Worm (Caenorhabditis elegans): ENCODE measurements around the gene F21C10.9.

F21C10.9 gene

ce11 chrV:9108219-9108618 lies 9.7 kb upstream of the F21C10.9 start, which contains the start of gene F21C10.18:
F21C10.18 (plus strand) TSS chrV:9108519.
- TF ChIP-seq cebp-1 (GFP tag; IDR thresholded peaks at IDR 0.05) (no peak), cebp-1 (tag; optimal IDR thresholded peaks at IDR 0.05) (no peak), Y56A3A.18 (GFP tag; IDR thresholded peaks at IDR 0.05) (no peak), tlf-1 (GFP tag; optimal IDR thresholded peaks at IDR 0.05) (no peak), sea-2 (GFP tag; IDR thresholded peaks at IDR 0.05) (no peak), rcor-1 (GFP tag; IDR thresholded peaks at IDR 0.05) (no peak), nhr-179 (tag; optimal IDR thresholded peaks at IDR 0.05) (no peak)

- TF ChIP-seq dox-1 (GFP tag; IDR thresholded peaks at IDR 0.05) (no peak), atf-7 (tag; optimal IDR thresholded peaks at IDR 0.05) (no peak), pha-4 (tag; optimal IDR thresholded peaks at IDR 0.05) (no peak), rcor-1 (GFP tag; IDR thresholded peaks at IDR 0.05) (no peak), rpc-1 (optimal IDR thresholded peaks at IDR 0.05) (no peak), rpc-1 (tag; optimal IDR thresholded peaks at IDR 0.05) (no peak)
Measured at ce11 chrV:9101062-9101461, 2.6 kb upstream of the F21C10.9 start, which contains the start of gene frpr-6. frpr-6 (minus strand) TSS chrV:9101162.

DNA sequence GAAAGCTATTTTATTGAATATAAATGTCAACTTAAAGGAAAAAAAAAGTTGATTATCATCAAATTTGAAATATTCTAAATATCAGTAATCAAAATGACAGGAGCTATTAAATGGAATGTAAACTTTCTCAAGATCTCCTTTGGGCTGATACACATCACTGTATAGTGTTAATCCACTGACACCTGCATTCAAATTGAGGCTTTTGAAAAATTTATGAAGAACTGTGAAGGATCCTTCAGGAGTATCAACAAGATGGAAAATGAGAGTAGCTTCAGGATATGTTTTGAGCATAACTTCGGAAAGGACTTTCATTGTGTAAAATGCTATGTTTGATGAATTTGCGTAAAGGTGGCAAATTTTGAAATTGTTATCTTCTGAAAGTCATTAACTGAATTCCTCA lies 1.3 kb downstream of the F21C10.9 start:
- 0 out of 2 replicates have a peak, but pooled peaks have one; percentile 35 for TF ChIP-seq Y79H2A.3 (GFP tag; conservative IDR thresholded peaks at IDR 0.05)
- peak; percentile 27; the same call in 1 of the 2 replicates for TF ChIP-seq B0336.3 (GFP tag; IDR thresholded peaks at IDR 0.05)
- 0 out of 2 replicates have a peak, but pooled peaks have one; percentile 27 for TF ChIP-seq ekl-4 (GFP tag; IDR thresholded peaks at IDR 0.05)
- TF ChIP-seq ama-1 (optimal IDR thresholded peaks at IDR 0.05): peak; percentile 38
- TF ChIP-seq ama-1 (GFP tag; optimal IDR thresholded peaks at IDR 0.05): no peak
- no peak for TF ChIP-seq unc-130 (GFP tag; optimal IDR thresholded peaks at IDR 0.05)
- TF ChIP-seq zim-3 (tag; optimal IDR thresholded peaks at IDR 0.05): no peak
- TF ChIP-seq rpc-1 (optimal IDR thresholded peaks at IDR 0.05): no peak
- no peak for TF ChIP-seq rpc-1 (tag; optimal IDR thresholded peaks at IDR 0.05)
- TF ChIP-seq nfyb-1 (GFP tag; IDR thresholded peaks at IDR 0.05): peak; percentile 28; the same call in 1 of the 2 replicates
- TF ChIP-seq B0035.1 (tag; optimal IDR thresholded peaks at IDR 0.05): no peak
- TF ChIP-seq cebp-1 (GFP tag; IDR thresholded peaks at IDR 0.05): no peak
- peak; percentile 57 for TF ChIP-seq cebp-1 (tag; optimal IDR thresholded peaks at IDR 0.05)
- 0 out of 2 replicates have a peak, but pooled peaks have one; percentile 11 for TF ChIP-seq C06A6.2 (GFP tag; conservative IDR thresholded peaks at IDR 0.05)
- peak; percentile 63 for TF ChIP-seq pha-4 (tag; optimal IDR thresholded peaks at IDR 0.05)
- peak; percentile 12 for TF ChIP-seq tbp1 (GFP tag; optimal IDR thresholded peaks at IDR 0.05)
- TF ChIP-seq Y53G8AR.9 (GFP tag; conservative IDR thresholded peaks at IDR 0.05): peak; percentile 38; the same call in 1 of the 2 replicates
- TF ChIP-seq tlf-1 (GFP tag; optimal IDR thresholded peaks at IDR 0.05): peak; percentile 14
- TF ChIP-seq hsf-1 (GFP tag; IDR thresholded peaks at IDR 0.05): peak; percentile 20; the same call in 1 of the 2 replicates

DNA sequence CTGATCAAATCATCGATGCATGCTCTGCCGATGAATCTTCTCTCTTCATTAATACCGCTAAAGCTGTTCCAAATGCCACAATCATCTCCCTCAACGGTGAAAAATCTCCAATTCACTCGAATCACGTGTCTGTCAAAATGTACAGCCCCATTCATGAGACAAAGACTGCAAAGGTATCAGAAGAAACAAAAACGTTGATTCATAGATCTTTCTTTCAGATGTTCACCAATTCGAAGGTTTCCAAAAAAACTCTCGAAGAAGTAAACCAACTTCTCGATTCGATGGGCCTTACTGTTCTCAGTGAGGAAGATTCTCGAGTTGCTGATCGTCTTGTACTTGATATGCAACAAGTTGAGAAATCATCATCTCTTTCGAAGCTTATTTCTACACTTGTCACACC lies 1.8 kb downstream of the F21C10.9 start:
- TF ChIP-seq ztf-18 (tag; optimal IDR thresholded peaks at IDR 0.05) (no peak), lsl-1 (GFP tag; optimal IDR thresholded peaks at IDR 0.05) (no peak), lin-35 (GFP tag; optimal IDR thresholded peaks at IDR 0.05) (no peak), D2030.7 (GFP tag; IDR thresholded peaks at IDR 0.05) (no peak), madf-3 (GFP tag; IDR thresholded peaks at IDR 0.05) (0 out of 2 replicates have a peak, but pooled peaks have one; percentile 38), B0336.3 (GFP tag; IDR thresholded peaks at IDR 0.05) (peak; percentile 12; the same call in 1 of the 2 replicates), madf-6 (GFP tag; IDR thresholded peaks at IDR 0.05) (no peak), zim-3 (tag; optimal IDR thresholded peaks at IDR 0.05) (no peak), xnd-1 (tag; optimal IDR thresholded peaks at IDR 0.05) (no peak), Y53G8AR.9 (GFP tag; conservative IDR thresholded peaks at IDR 0.05) (0 out of 2 replicates have a peak, but pooled peaks have one; percentile 10), B0035.1 (tag; optimal IDR thresholded peaks at IDR 0.05) (no peak), nfyb-1 (GFP tag; IDR thresholded peaks at IDR 0.05) (peak; percentile 23; the same call in 1 of the 2 replicates), ama-1 (optimal IDR thresholded peaks at IDR 0.05) (peak; percentile 61), ama-1 (GFP tag; optimal IDR thresholded peaks at IDR 0.05) (no peak), mes-4 (tag; optimal IDR thresholded peaks at IDR 0.05) (no peak), B0019.2 (GFP tag; conservative IDR thresholded peaks at IDR 0.05) (no peak)

Data from whole organism, young adult.